Worm (Caenorhabditis elegans) whole organism, L1 larva: ENCODE data around the gene str-2.

ENCODE experiments used
- grh-1 ChIP-seq: fragments of 200-800 bp; sonication (Bioruptor generic); IDR thresholded peaks from 2 replicates; pipeline ENCODE4 v1.3.6; 2022; ENCODE audit warnings: missing genetic modification reagents, missing genetic modification characterization, missing compliant biosample characterization
- skn-1 ChIP-seq: fragments of 150-350 bp; optimal IDR thresholded peaks from 2 replicates; lab custom pipeline; 2014; ENCODE audit warnings: missing biosample characterization, missing genetic modification characterization

- no peak for TF ChIP-seq skn-1 (tag; lab: Kevin White, UChicago)
- TF ChIP-seq grh-1 (GFP tag; lab: Robert Waterston, UW), result no peak
Observed at ce11 chrV:9784215-9784614, 39.8 kb downstream of the str-2 start.
